Fruit fly (Drosophila melanogaster) whole organism, embryonic: ENCODE measurements around the gene Hip14.

Experiments used
- ATbp ChIP-seq: fragments of 200-800 bp; sonication (Bioruptor generic); optimal IDR thresholded peaks from 2 replicates; lab custom pipeline; 2017; ENCODE audit warnings: missing biosample characterization, mild to moderate bottlenecking, missing genetic modification characterization, missing genetic modification reagents
- Bteb2 ChIP-seq: fragments of 200-800 bp; sonication (Bioruptor generic); optimal IDR thresholded peaks from 2 replicates; lab custom pipeline; 2016; ENCODE audit warnings: missing biosample characterization, missing genetic modification characterization
- CG10147 ChIP-seq: fragments of 200-800 bp; sonication (Bioruptor generic); optimal IDR thresholded peaks from 2 replicates; lab custom pipeline; 2019; ENCODE audit warnings: missing biosample characterization, mild to moderate bottlenecking, missing genetic modification characterization, moderate library complexity
- CG10209 ChIP-seq: fragments of 200-800 bp; sonication (Bioruptor generic); optimal IDR thresholded peaks from 3 replicates; lab custom pipeline; 2017; ENCODE audit warnings: missing biosample characterization, mild to moderate bottlenecking, missing genetic modification characterization, missing genetic modification reagents
- CG10543 ChIP-seq: fragments of 200-800 bp; sonication (Bioruptor generic); optimal IDR thresholded peaks from 3 replicates; lab custom pipeline; 2017; ENCODE audit warnings: missing biosample characterization, mild to moderate bottlenecking, missing genetic modification characterization, moderate library complexity
- CG12299 ChIP-seq: fragments of 200-800 bp; sonication (Bioruptor generic); optimal IDR thresholded peaks from 2 replicates; lab custom pipeline; 2018; ENCODE audit warnings: missing biosample characterization, mild to moderate bottlenecking, missing genetic modification characterization
- CG13424 ChIP-seq: fragments of 200-800 bp; sonication (Bioruptor generic); optimal IDR thresholded peaks from 2 replicates; lab custom pipeline; 2019; ENCODE audit warnings: missing biosample characterization, mild to moderate bottlenecking, missing genetic modification characterization, moderate library complexity
- CG13775 ChIP-seq: fragments of 200-800 bp; sonication (Bioruptor generic); optimal IDR thresholded peaks from 3 replicates; lab custom pipeline; 2017; ENCODE audit warnings: missing biosample characterization, mild to moderate bottlenecking, missing genetic modification characterization
- CG14667 ChIP-seq: fragments of 200-800 bp; sonication (Bioruptor generic); IDR thresholded peaks from 2 replicates; pipeline ENCODE4 v1.3.6; 2022; ENCODE audit warnings: missing biosample characterization, missing genetic modification characterization
- CG14860 ChIP-seq: fragments of 200-800 bp; sonication (Bioruptor generic); IDR thresholded peaks from 3 replicates; pipeline ENCODE4 v1.3.6; 2022; ENCODE audit warnings: missing biosample characterization, missing genetic modification characterization; ENCODE audit not compliant: partially characterized antibody
- CG15479 ChIP-seq: fragments of 200-800 bp; sonication (Bioruptor generic); optimal IDR thresholded peaks from 3 replicates; lab custom pipeline; 2019; ENCODE audit warnings: missing biosample characterization, mild to moderate bottlenecking, missing genetic modification characterization, moderate library complexity
- CG15514 ChIP-seq: fragments of 200-800 bp; sonication (Bioruptor generic); optimal IDR thresholded peaks from 3 replicates; lab custom pipeline; 2017; ENCODE audit warnings: missing biosample characterization, missing genetic modification characterization, mild to moderate bottlenecking, moderate library complexity, missing genetic modification reagents
- CG16813 ChIP-seq: fragments of 200-800 bp; sonication (Bioruptor generic); IDR thresholded peaks from 3 replicates; pipeline ENCODE4 v1.3.6; 2022; ENCODE audit warnings: missing biosample characterization, missing genetic modification characterization; ENCODE audit not compliant: partially characterized antibody
- CG1792 ChIP-seq: fragments of 200-800 bp; sonication (Bioruptor generic); optimal IDR thresholded peaks from 2 replicates; lab custom pipeline; 2016; ENCODE audit warnings: missing biosample characterization, missing genetic modification characterization
- CG2678 ChIP-seq: fragments of 200-800 bp; sonication (Bioruptor generic); optimal IDR thresholded peaks from 3 replicates; lab custom pipeline; 2019; ENCODE audit warnings: missing biosample characterization, mild to moderate bottlenecking, missing genetic modification characterization, moderate library complexity
- CG32767 ChIP-seq: fragments of 200-800 bp; sonication (Bioruptor generic); IDR thresholded peaks from 2 replicates; pipeline ENCODE4 v1.3.6; 2022; ENCODE audit warnings: missing biosample characterization, missing genetic modification characterization
- CG4617 ChIP-seq: fragments of 200-800 bp; sonication (Bioruptor generic); optimal IDR thresholded peaks from 3 replicates; lab custom pipeline; 2016; ENCODE audit warnings: missing biosample characterization, missing genetic modification characterization, borderline replicate concordance
- CG7357 ChIP-seq: fragments of 200-800 bp; sonication (Bioruptor generic); IDR thresholded peaks from 3 replicates; pipeline ENCODE4 v1.3.6; 2022; ENCODE audit warnings: missing biosample characterization, missing genetic modification characterization
- CG8089 ChIP-seq: fragments of 200-800 bp; sonication (Bioruptor generic); optimal IDR thresholded peaks from 3 replicates; lab custom pipeline; 2016; ENCODE audit warnings: missing biosample characterization, missing genetic modification characterization
- CG9215 ChIP-seq: fragments of 200-800 bp; sonication (Bioruptor generic); IDR thresholded peaks from 2 replicates; pipeline ENCODE4 v1.3.6; 2022; ENCODE audit warnings: missing biosample characterization, missing genetic modification characterization
- CG9932 ChIP-seq: fragments of 200-800 bp; sonication (Bioruptor generic); IDR thresholded peaks from 2 replicates; pipeline ENCODE4 v1.3.6; 2022; ENCODE audit warnings: missing biosample characterization, missing genetic modification characterization
- Doc2 ChIP-seq: fragments of 200-800 bp; sonication (Bioruptor generic); IDR thresholded peaks from 2 replicates; pipeline ENCODE4 v1.3.6; 2022; ENCODE audit warnings: missing biosample characterization, missing genetic modification characterization
- Gsc ChIP-seq: fragments of 200-800 bp; sonication (Bioruptor generic); IDR thresholded peaks from 2 replicates; pipeline ENCODE4 v1.3.6; 2022; ENCODE audit warnings: missing biosample characterization, missing genetic modification characterization
- HLH54F ChIP-seq: fragments of 200-800 bp; sonication (Bioruptor generic); optimal IDR thresholded peaks from 3 replicates; lab custom pipeline; 2016; ENCODE audit warnings: missing biosample characterization, missing genetic modification characterization
- Jarid2 ChIP-seq: fragments of 200-800 bp; sonication (Bioruptor generic); optimal IDR thresholded peaks from 3 replicates; lab custom pipeline; 2017; ENCODE audit warnings: mild to moderate bottlenecking, missing biosample characterization, missing genetic modification reagents, missing genetic modification characterization
- Max ChIP-seq: fragments of 200-800 bp; sonication (Bioruptor generic); optimal IDR thresholded peaks from 2 replicates; lab custom pipeline; 2016; ENCODE audit warnings: missing biosample characterization, mild to moderate bottlenecking, missing genetic modification characterization
- Meics ChIP-seq: fragments of 200-800 bp; sonication (Bioruptor generic); optimal IDR thresholded peaks from 2 replicates; lab custom pipeline; 2017; ENCODE audit warnings: missing biosample characterization, mild to moderate bottlenecking, missing genetic modification characterization
- Nf-YB ChIP-seq: fragments of 200-800 bp; sonication (Bioruptor generic); optimal IDR thresholded peaks from 3 replicates; lab custom pipeline; 2019; ENCODE audit warnings: missing biosample characterization, mild to moderate bottlenecking, missing genetic modification characterization, moderate library complexity
- Ptx1 ChIP-seq: fragments of 200-800 bp; sonication (Bioruptor generic); IDR thresholded peaks from 2 replicates; pipeline ENCODE4 v1.3.6; 2022; ENCODE audit warnings: missing biosample characterization, missing genetic modification characterization
- Ravus ChIP-seq: fragments of 200-800 bp; sonication (Bioruptor generic); IDR thresholded peaks from 2 replicates; pipeline ENCODE4 v1.3.6; 2022; ENCODE audit warnings: missing biosample characterization, missing genetic modification characterization
- Sin3A ChIP-seq: fragments of >200 bp; optimal IDR thresholded peaks from 2 replicates; lab custom pipeline; 2018
- Sox100B ChIP-seq: fragments of 200-800 bp; sonication (Bioruptor generic); optimal IDR thresholded peaks from 3 replicates; lab custom pipeline; 2018; ENCODE audit warnings: missing biosample characterization, mild to moderate bottlenecking, missing genetic modification characterization
- abd-A ChIP-seq: fragments of 200-800 bp; sonication (Bioruptor generic); optimal IDR thresholded peaks from 3 replicates; lab custom pipeline; 2019; ENCODE audit warnings: missing biosample characterization, mild to moderate bottlenecking, missing genetic modification characterization, moderate library complexity
- amos ChIP-seq: fragments of 200-800 bp; sonication (Bioruptor generic); IDR thresholded peaks from 2 replicates; pipeline ENCODE4 v1.3.6; 2022; ENCODE audit warnings: missing biosample characterization, missing genetic modification characterization; ENCODE audit not compliant: partially characterized antibody
- ato ChIP-seq: fragments of 200-800 bp; sonication (Bioruptor generic); IDR thresholded peaks from 2 replicates; pipeline ENCODE4 v1.3.6; 2022; ENCODE audit warnings: missing biosample characterization, missing genetic modification characterization; ENCODE audit not compliant: partially characterized antibody
- cwo ChIP-seq: fragments of 200-800 bp; sonication (Bioruptor generic); optimal IDR thresholded peaks from 3 replicates; lab custom pipeline; 2017; ENCODE audit warnings: missing biosample characterization, missing genetic modification characterization, mild to moderate bottlenecking, moderate library complexity, missing genetic modification reagents
- da ChIP-seq: fragments of 200-800 bp; sonication (Bioruptor generic); optimal IDR thresholded peaks from 2 replicates; lab custom pipeline; 2016; ENCODE audit warnings: missing biosample characterization, missing genetic modification characterization
- en ChIP-seq: fragments of 200-800 bp; sonication (Bioruptor generic); optimal IDR thresholded peaks from 2 replicates; lab custom pipeline; 2016; ENCODE audit warnings: missing biosample characterization, missing genetic modification characterization
- fd102C ChIP-seq: fragments of 200-800 bp; sonication (Bioruptor generic); optimal IDR thresholded peaks from 2 replicates; lab custom pipeline; 2018; ENCODE audit warnings: missing biosample characterization, mild to moderate bottlenecking, missing genetic modification characterization, moderate library complexity
- klu ChIP-seq: fragments of 200-800 bp; sonication (Bioruptor generic); IDR thresholded peaks from 2 replicates; pipeline ENCODE4 v1.3.6; 2022; ENCODE audit warnings: missing biosample characterization, missing genetic modification characterization
- lov ChIP-seq, 2 experiments: fragments of 200-800 bp in 1 of 2; fragments of >200 bp in 1 of 2; sonication (Bioruptor generic) in 1 of 2; IDR thresholded peaks in 1 of 2; optimal IDR thresholded peaks in 1 of 2; 2 replicates in 1 of 2; 3 replicates in 1 of 2; pipeline versions ENCODE4 v1.3.6 to Lab custom; 2017 to 2022; ENCODE audit warnings: missing biosample characterization in 1 of 2, missing genetic modification characterization in 1 of 2
- nmo ChIP-seq: fragments of 200-800 bp; sonication (Bioruptor generic); optimal IDR thresholded peaks from 2 replicates; lab custom pipeline; 2018; ENCODE audit warnings: missing biosample characterization, mild to moderate bottlenecking, missing genetic modification characterization, moderate library complexity
- nom ChIP-seq: fragments of 200-800 bp; sonication (Bioruptor generic); optimal IDR thresholded peaks from 2 replicates; lab custom pipeline; 2017; ENCODE audit warnings: missing biosample characterization, missing genetic modification characterization, mild to moderate bottlenecking, moderate library complexity, missing genetic modification reagents
- pnt ChIP-seq: fragments of 200-800 bp; sonication (Bioruptor generic); optimal IDR thresholded peaks from 3 replicates; lab custom pipeline; 2016; ENCODE audit warnings: missing biosample characterization, missing genetic modification characterization
- repo ChIP-seq: fragments of 200-800 bp; sonication (Bioruptor generic); optimal IDR thresholded peaks from 2 replicates; lab custom pipeline; 2016; ENCODE audit warnings: missing biosample characterization, missing genetic modification characterization
- sisA ChIP-seq: fragments of 200-800 bp; sonication (Bioruptor generic); IDR thresholded peaks from 2 replicates; pipeline ENCODE4 v1.3.6; 2022; ENCODE audit warnings: missing biosample characterization, missing genetic modification characterization
- sna ChIP-seq: fragments of 200-800 bp; sonication (Bioruptor generic); IDR thresholded peaks from 2 replicates; pipeline ENCODE4 v1.3.6; 2022; ENCODE audit warnings: missing biosample characterization, missing genetic modification characterization; ENCODE audit not compliant: partially characterized antibody
- tin ChIP-seq: fragments of 200-800 bp; sonication (Bioruptor generic); optimal IDR thresholded peaks from 3 replicates; lab custom pipeline; 2016; ENCODE audit warnings: missing biosample characterization, missing genetic modification characterization
- zfh1 ChIP-seq: fragments of 200-800 bp; sonication (Bioruptor generic); IDR thresholded peaks from 3 replicates; pipeline ENCODE4 v1.3.6; 2022; ENCODE audit warnings: missing biosample characterization, missing genetic modification characterization

The Hip14 gene

DNA sequence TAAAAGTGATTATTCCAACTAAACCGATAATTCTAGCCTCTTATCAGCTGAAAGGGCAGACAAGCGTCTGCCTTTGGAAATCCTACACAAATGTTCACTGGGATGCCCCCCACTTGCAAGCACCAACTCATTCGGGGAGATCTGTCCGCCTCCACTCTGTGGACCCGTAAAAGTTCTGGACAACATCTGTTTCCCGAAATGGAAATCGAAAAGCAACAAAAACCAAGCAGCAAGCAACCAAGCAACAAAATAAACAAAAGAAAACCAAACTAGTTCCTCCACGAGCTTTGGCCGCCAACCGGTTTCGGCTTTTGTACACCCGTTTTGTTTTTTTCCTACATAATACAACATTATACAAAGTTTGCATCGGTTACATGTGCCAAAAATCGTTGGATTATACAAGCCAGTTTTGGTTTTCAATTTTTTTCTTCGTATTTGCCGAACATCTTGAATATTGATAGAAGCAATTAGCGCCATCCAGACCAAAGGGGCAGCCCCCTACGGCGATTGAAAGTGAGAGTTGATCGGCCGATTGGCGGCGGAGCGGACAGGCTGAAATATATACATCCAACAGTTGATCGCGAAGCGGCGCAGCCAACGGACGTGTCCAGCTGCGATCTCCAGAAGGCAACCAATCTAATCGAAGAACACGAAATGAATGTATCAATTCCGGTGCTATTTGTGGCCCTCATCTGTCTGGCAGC lies 29.3 kb upstream of the Hip14 start, which contains the start of gene CG17032 (continued):
- no peak for TF ChIP-seq CG8089 (GFP tag; lab: Kevin White, UChicago)
- TF ChIP-seq lov (optimal IDR thresholded peaks at IDR 0.05; lab: Kevin White, UChicago), result no peak
- no peak for TF ChIP-seq lov (GFP tag; IDR thresholded peaks at IDR 0.05; lab: Robert Waterston, UW)
- no peak for TF ChIP-seq HLH54F (GFP tag; lab: Kevin White, UChicago)
- TF ChIP-seq Ptx1 (GFP tag; lab: Robert Waterston, UW), result no peak
- TF ChIP-seq CG7357 (GFP tag; lab: Robert Waterston, UW), result no peak
- TF ChIP-seq en (GFP tag; lab: Kevin White, UChicago), result no peak
- TF ChIP-seq CG16813 (GFP tag; lab: Robert Waterston, UW), result no peak
- no peak for TF ChIP-seq sna
- no peak for TF ChIP-seq CG9215 (GFP tag; lab: Robert Waterston, UW)
- no peak for TF ChIP-seq Max (GFP tag; lab: Kevin White, UChicago)
- peak; percentile 40; the same call in 1 of the 2 replicates for TF ChIP-seq CG9932
- TF ChIP-seq da (GFP tag; lab: Kevin White, UChicago), result no peak
- TF ChIP-seq CG4617 (GFP tag; lab: Kevin White, UChicago), result no peak
- TF ChIP-seq Ravus (GFP tag; lab: Robert Waterston, UW), result no peak
- peak; percentile 53 for TF ChIP-seq cwo (GFP tag; lab: Kevin White, UChicago)
- no peak for TF ChIP-seq klu (GFP tag; lab: Robert Waterston, UW)
- TF ChIP-seq CG10209 (GFP tag; lab: Kevin White, UChicago), result no peak
- TF ChIP-seq nmo (GFP tag; lab: Kevin White, UChicago), result no peak
- no peak for TF ChIP-seq Meics (GFP tag; lab: Kevin White, UChicago)
- no peak for TF ChIP-seq ato (GFP tag; lab: Robert Waterston, UW)
- TF ChIP-seq CG2678 (tag; lab: Kevin White, UChicago), result no peak
- no peak for TF ChIP-seq Jarid2
- no peak for TF ChIP-seq CG12299 (tag; lab: Kevin White, UChicago)
- no peak for TF ChIP-seq pnt (GFP tag; lab: Kevin White, UChicago)
- no peak for TF ChIP-seq CG14860 (GFP tag; lab: Robert Waterston, UW)
- TF ChIP-seq Doc2 (GFP tag; lab: Robert Waterston, UW), result no peak
- TF ChIP-seq Bteb2 (GFP tag; lab: Kevin White, UChicago), result no peak
- TF ChIP-seq Gsc, result no peak
- TF ChIP-seq Nf-YB (GFP tag; lab: Kevin White, UChicago), result no peak
- no peak for TF ChIP-seq Sox100B (GFP tag; lab: Kevin White, UChicago)
- TF ChIP-seq tin (GFP tag; lab: Kevin White, UChicago), result no peak
- TF ChIP-seq abd-A (tag; lab: Kevin White, UChicago), result no peak
- peak; percentile 26 for TF ChIP-seq CG15514 (GFP tag; lab: Kevin White, UChicago)
- TF ChIP-seq CG10543 (GFP tag; lab: Kevin White, UChicago), result peak; percentile 82
- TF ChIP-seq nom (GFP tag; lab: Kevin White, UChicago), result peak; percentile 39
- no peak for TF ChIP-seq CG10147
- no peak for TF ChIP-seq CG32767 (GFP tag; lab: Robert Waterston, UW)
- no peak for TF ChIP-seq CG14667 (GFP tag; lab: Robert Waterston, UW)
- TF ChIP-seq CG1792, result no peak
- no peak for TF ChIP-seq fd102C (GFP tag; lab: Kevin White, UChicago)
- TF ChIP-seq amos (GFP tag; lab: Robert Waterston, UW), result no peak
- no peak for TF ChIP-seq repo (GFP tag; lab: Kevin White, UChicago)
- no peak for TF ChIP-seq CG13424 (tag; lab: Kevin White, UChicago)
- TF ChIP-seq CG13775 (GFP tag; lab: Kevin White, UChicago), result no peak
- TF ChIP-seq sisA (GFP tag; lab: Robert Waterston, UW), result no peak
- no peak for TF ChIP-seq Sin3A (lab: Kevin White, UChicago)
- no peak for TF ChIP-seq ATbp
- TF ChIP-seq CG15479 (GFP tag; lab: Kevin White, UChicago), result no peak
- TF ChIP-seq zfh1, result no peak
